Worm (Caenorhabditis elegans) whole organism, dauer: ENCODE measurements around the gene rpc-25.

Source experiments
- unc-62 ChIP-seq: sonication (generic microtip); optimal IDR thresholded peaks from 2 replicates; lab custom pipeline; 2017; ENCODE audit warnings: missing biosample characterization, missing genetic modification reagents, missing genetic modification characterization

rpc-25 gene

ce11 chrV:10203435-10204009 is 2.9 kb downstream of the rpc-25 start, which contains the start of gene chpf-1:
Gene chpf-1 (minus strand): TSS chrV:10203485.
- TF ChIP-seq unc-62 = no peak

DNA sequence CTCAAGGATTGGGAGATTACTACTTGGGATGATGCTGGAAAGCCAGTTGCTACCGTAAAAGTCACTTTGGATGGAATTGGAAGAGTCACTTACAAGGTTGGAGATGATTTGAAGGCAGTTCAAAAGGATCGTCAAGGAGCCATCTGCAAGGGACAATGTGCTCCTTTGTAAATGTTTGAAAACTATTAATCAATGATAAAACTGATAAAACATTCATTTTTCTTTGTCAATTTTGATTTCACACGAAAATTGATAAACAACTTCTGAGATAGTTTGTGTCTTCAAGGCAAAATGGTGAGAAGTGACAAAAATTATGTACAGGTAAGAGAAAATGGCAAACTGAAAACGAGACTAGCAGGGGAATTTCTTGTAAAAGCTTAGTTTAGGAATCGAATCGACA is 4.1 kb downstream of the rpc-25 start:
- TF ChIP-seq unc-62 = no peak

DNA sequence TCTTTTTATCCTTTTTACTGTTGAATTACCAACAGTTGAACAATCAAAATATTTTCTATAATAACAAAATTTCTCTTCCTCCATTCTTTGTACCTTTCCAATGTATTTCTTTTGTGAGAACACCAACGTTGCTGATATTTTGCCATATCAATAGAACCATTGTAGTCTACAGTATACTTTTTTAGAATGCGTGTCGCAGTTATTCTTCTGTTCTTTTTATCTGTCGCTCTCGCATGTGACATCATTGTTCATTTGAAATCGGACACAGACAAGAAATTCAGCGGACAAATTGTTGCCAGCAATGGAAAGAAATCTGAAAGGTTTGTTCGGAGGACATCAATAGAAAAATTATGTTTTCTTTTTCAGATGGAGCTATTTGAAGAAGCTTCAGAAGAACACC is 4.5 kb downstream of the rpc-25 start, which contains the start of gene ZK856.7:
Gene ZK856.7, plus strand, starts transcription at position 186 of the 400 bp plus-strand sequence.
- TF ChIP-seq unc-62 = no peak

- TF ChIP-seq unc-62 = no peak
These were observed 8.0 kb downstream of the rpc-25 start, which contains the start of gene ZK856.6 for ce11 chrV:10198386-10198785. Gene ZK856.6 (plus strand): TSS chrV:10198686.

ce11 chrV:10191242-10191641 is 15.2 kb downstream of the rpc-25 start:
- TF ChIP-seq unc-62 = no peak

- no peak for TF ChIP-seq unc-62
These were observed 16.3 kb downstream of the rpc-25 start, which contains the start of gene ZK856.5 for ce11 chrV:10190081-10190556. Gene ZK856.5 (minus strand): TSS chrV:10190131.

- TF ChIP-seq unc-62 = no peak
These were observed 20.7 kb downstream of the rpc-25 start, which contains the start of gene ZK856.18 for ce11 chrV:10185719-10186118. Gene ZK856.18 (minus strand): TSS chrV:10186007.

DNA sequence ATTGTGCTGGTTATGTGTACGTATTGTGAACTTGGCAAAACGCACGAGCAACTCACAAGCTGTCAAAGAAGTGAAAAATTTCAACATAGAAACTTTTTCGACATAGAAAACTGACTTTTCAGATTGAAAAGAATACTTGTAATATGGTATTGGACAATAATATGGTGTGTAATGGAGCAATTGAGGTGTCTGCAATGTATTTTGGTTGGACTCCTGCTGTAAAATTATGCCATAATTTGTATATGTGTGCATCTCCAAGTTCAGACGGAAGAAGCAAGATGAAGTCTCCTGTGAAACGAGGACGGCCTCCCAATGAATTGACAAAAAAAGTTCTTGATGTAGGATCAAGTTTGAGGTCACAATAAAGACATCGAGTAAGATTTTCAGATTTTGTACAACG is 22.6 kb downstream of the rpc-25 start:
- TF ChIP-seq unc-62 = no peak

DNA sequence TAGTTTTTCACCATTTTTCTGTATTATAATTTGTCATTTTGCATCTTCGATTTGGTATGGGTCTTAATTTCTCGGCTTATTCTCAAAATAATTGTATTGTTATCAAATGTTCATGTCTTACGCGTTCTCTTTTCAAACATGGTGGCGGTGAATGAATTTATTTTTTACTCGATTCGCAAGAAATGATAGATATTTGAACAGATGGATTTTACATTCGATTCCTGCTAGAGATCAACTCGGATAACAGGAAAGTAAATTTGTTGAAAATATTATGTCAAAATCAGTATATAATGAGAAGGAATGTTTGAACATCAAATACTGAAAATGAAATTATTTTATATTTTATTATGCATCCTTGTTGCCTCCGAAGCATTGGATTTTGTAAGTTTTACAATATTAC is 23.4 kb downstream of the rpc-25 start, which contains the start of gene ZK856.4:
Gene ZK856.4, plus strand, starts transcription at position 301 of the 400 bp plus-strand sequence.
- no peak for TF ChIP-seq unc-62

ce11 chrV:10179235-10179634 is 27.2 kb downstream of the rpc-25 start, which contains the start of gene cul-5:
Gene cul-5 (plus strand): TSS chrV:10179535.
- TF ChIP-seq unc-62 = no peak

DNA sequence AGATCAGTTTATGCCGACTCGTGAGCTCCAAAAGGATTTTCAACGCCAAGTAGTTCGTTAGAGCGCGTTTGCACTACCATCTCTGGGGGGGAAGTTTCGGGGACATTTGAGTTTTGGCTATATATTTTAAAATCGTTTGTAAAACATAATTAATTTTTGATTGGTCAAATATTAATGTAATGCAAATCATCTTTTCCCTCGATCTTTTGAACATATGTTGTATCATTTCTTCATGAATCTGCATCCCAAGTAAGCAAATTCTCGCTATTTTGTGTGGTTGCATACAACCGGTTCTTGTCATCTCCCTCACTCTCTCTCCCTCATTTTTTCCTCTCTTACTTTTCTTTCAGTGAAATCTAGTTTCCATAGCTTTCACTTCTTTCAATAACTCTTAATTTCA is 28.2 kb downstream of the rpc-25 start:
- TF ChIP-seq unc-62 = no peak

ce11 chrV:10174632-10175075 is 31.7 kb downstream of the rpc-25 start:
- TF ChIP-seq unc-62 = no peak

ce11 chrV:10173653-10174052 is 32.7 kb downstream of the rpc-25 start, which contains the start of gene egl-3:
Gene egl-3 (minus strand): TSS chrV:10173753.
- no peak for TF ChIP-seq unc-62

DNA sequence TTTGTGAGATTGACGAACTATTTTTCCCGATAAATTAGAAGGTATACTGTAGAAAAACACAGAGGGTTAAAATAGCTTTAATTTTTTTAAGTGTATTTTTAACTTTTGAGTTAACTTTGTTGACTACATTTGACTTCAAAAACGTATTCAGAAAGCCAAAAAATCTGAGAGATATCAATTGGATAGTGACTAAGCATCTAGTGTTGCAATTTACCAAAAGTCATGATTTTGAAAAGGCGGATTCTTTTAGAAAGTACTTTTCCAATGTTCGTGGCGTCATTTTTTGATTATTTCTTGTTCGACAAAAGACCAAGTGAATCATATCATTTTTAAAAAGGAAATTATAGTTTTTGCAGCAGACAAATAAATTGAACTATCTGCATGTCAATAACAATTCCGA is 37.5 kb downstream of the rpc-25 start:
- TF ChIP-seq unc-62 = no peak

DNA sequence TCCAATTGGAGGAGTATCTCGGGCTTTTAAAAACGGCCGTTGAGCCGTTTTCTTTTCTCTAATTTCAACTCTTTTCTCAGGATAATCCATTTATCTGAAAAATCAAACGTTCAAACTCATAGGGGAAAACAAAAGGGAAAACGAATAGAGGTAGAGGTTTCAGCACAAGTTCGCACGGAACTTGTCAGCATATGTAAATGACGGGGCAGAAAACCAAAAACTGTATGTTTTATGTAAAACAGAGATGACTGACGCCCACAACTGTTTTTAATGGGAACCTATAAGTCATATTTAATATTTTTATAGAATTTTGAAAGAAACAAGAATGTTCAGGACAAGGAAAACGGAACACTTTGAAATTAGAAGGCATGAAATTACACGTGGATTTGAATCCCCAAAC is 40.0 kb downstream of the rpc-25 start, which contains the start of gene C51E3.6:
Gene C51E3.6, minus strand, starts transcription at position 101 of the 400 bp plus-strand sequence.
- no peak for TF ChIP-seq unc-62

DNA sequence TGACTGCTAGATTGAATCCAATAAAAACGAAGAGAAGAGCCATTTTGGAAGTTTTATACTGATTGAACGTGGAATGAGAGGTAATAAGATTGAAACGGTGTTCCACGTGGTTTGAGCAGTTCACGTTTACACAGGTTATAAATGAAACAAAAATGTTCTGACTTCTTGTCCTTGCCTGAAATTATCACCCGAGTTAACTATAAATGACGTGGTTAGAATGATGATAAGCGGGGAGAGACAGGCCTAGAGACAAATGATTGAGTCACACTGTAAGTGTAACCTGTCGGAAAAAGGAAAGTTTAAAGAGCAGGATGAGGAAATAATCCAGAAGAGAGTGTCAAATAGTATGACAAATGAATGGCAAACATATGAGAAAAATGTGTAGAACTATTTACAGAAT is 45.4 kb downstream of the rpc-25 start, which contains the start of gene C51E3.10:
Gene C51E3.10, minus strand, starts transcription at position 181 of the 400 bp plus-strand sequence.
- TF ChIP-seq unc-62 = no peak

ce11 chrV:10159972-10160371 is 46.4 kb downstream of the rpc-25 start:
- no peak for TF ChIP-seq unc-62

DNA sequence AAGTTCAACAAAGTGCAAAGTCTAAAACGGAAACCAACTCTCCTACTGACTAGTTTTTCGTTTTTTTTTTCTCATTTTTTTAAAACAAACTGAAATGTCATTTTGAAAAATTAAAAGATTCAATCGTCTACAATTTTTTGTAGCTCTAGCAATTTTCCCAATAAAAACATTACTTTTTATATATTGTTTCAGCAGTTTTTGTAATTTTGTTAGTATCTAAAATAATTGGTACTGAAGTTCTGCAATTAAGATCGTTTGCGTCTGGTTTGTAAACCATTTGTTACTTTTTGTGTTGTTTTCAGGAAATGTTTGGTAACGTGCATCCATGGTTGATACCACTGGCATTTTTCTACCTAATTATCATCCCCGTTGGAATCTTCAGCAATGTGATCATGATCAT is 47.9 kb downstream of the rpc-25 start, which contains the start of gene srsx-30:
Gene srsx-30, plus strand, starts transcription at position 301 of the 400 bp plus-strand sequence.
- no peak for TF ChIP-seq unc-62
